Fruit fly (Drosophila melanogaster): ENCODE data around the gene Gr10a.

Gene Gr10a

dm6 chrX:11379139-11379538, 38.1 kb downstream of the Gr10a start (continued):
- no peak for TF ChIP-seq CG12155 (GFP tag; optimal IDR thresholded peaks at IDR 0.05)
- TF ChIP-seq twi (tag; optimal IDR thresholded peaks at IDR 0.05): no peak
- no peak for TF ChIP-seq ind (GFP tag; optimal IDR thresholded peaks at IDR 0.05)
- peak; percentile 31 for TF ChIP-seq fd3F (GFP tag; optimal IDR thresholded peaks at IDR 0.05)
- no peak for TF ChIP-seq Hmx (GFP tag; optimal IDR thresholded peaks at IDR 0.05)
- TF ChIP-seq Max (GFP tag; optimal IDR thresholded peaks at IDR 0.05): no peak
- no peak for TF ChIP-seq CG10543 (GFP tag; optimal IDR thresholded peaks at IDR 0.05)
- no peak for TF ChIP-seq CkIIα-i1 (GFP tag; IDR thresholded peaks at IDR 0.05)
- TF ChIP-seq cad (GFP tag; optimal IDR thresholded peaks at IDR 0.05): no peak
- no peak for TF ChIP-seq sc (optimal IDR thresholded peaks at IDR 0.05)
- TF ChIP-seq sc (GFP tag; optimal IDR thresholded peaks at IDR 0.05): no peak
- no peak for TF ChIP-seq mld (GFP tag; IDR thresholded peaks at IDR 0.05; ENCODE audit: partially characterized antibody)
- no peak for TF ChIP-seq en (GFP tag; optimal IDR thresholded peaks at IDR 0.05)
- TF ChIP-seq grn (GFP tag; optimal IDR thresholded peaks at IDR 0.05): no peak
- TF ChIP-seq kah (GFP tag; optimal IDR thresholded peaks at IDR 0.05): no peak
- no peak for TF ChIP-seq ERR (GFP tag; optimal IDR thresholded peaks at IDR 0.05)
- peak; percentile 43 for TF ChIP-seq CG10147 (GFP tag; optimal IDR thresholded peaks at IDR 0.05)
- no peak for TF ChIP-seq salm (tag; optimal IDR thresholded peaks at IDR 0.05)
- no peak for TF ChIP-seq CG8089 (GFP tag; optimal IDR thresholded peaks at IDR 0.05)
- TF ChIP-seq Poxn (GFP tag; IDR thresholded peaks at IDR 0.05): no peak
- TF ChIP-seq BtbVII (GFP tag; optimal IDR thresholded peaks at IDR 0.05): no peak
- TF ChIP-seq B-H2 (GFP tag; optimal IDR thresholded peaks at IDR 0.05): peak; percentile 62
- TF ChIP-seq Ets65A (GFP tag): peak; percentile 47
- no peak for TF ChIP-seq psq (GFP tag; optimal IDR thresholded peaks at IDR 0.05)
- TF ChIP-seq Hr39 (optimal IDR thresholded peaks at IDR 0.05): no peak
- TF ChIP-seq CG11398 (GFP tag; optimal IDR thresholded peaks at IDR 0.05): no peak
- peak; percentile 47 for TF ChIP-seq Meics (GFP tag; optimal IDR thresholded peaks at IDR 0.05)
- TF ChIP-seq yki (optimal IDR thresholded peaks at IDR 0.05): no peak
- TF ChIP-seq Gug (GFP tag; IDR thresholded peaks at IDR 0.05): no peak
- TF ChIP-seq Hr78 (GFP tag; optimal IDR thresholded peaks at IDR 0.05): no peak
- no peak for TF ChIP-seq CG1024 (GFP tag; IDR thresholded peaks at IDR 0.05)
- TF ChIP-seq CG2120 (GFP tag; optimal IDR thresholded peaks at IDR 0.05): peak; percentile 39
- peak; percentile 10 for TF ChIP-seq Sox100B (GFP tag; optimal IDR thresholded peaks at IDR 0.05)
- TF ChIP-seq gt (GFP tag; IDR thresholded peaks at IDR 0.05): no peak
- TF ChIP-seq CG2875 (GFP tag; optimal IDR thresholded peaks at IDR 0.05): peak; percentile 3
- no peak for TF ChIP-seq exex (tag; optimal IDR thresholded peaks at IDR 0.05)
- TF ChIP-seq tup (GFP tag; optimal IDR thresholded peaks at IDR 0.05): no peak
- TF ChIP-seq so (GFP tag; IDR thresholded peaks at IDR 0.05): peak; percentile 23; the same call in 1 of the 3 replicates
- peak; percentile 33 for TF ChIP-seq CG7556 (GFP tag; optimal IDR thresholded peaks at IDR 0.05)
- no peak for TF ChIP-seq CG3995 (GFP tag; optimal IDR thresholded peaks at IDR 0.05)
- TF ChIP-seq CG17359 (tag; optimal IDR thresholded peaks at IDR 0.05): peak; percentile 46
- no peak for TF ChIP-seq az2 (GFP tag; optimal IDR thresholded peaks at IDR 0.05)
- peak; percentile 46; the same call in 1 of the 2 replicates for TF ChIP-seq CG7372 (GFP tag; IDR thresholded peaks at IDR 0.05)
- no peak for TF ChIP-seq NK7.1 (GFP tag; optimal IDR thresholded peaks at IDR 0.05)
- no peak for TF ChIP-seq CG31388 (GFP tag; optimal IDR thresholded peaks at IDR 0.05)
- TF ChIP-seq zfh1 (GFP tag; IDR thresholded peaks at IDR 0.05): peak; percentile 45; the same call in 1 of the 3 replicates
- TF ChIP-seq btn (GFP tag; optimal IDR thresholded peaks at IDR 0.05): no peak
- no peak for TF ChIP-seq hth (optimal IDR thresholded peaks at IDR 0.05)
- TF ChIP-seq lbe (GFP tag; optimal IDR thresholded peaks at IDR 0.05): no peak
- peak; percentile 1 for TF ChIP-seq CG6765 (GFP tag; optimal IDR thresholded peaks at IDR 0.05)
- TF ChIP-seq CG15696 (tag; optimal IDR thresholded peaks at IDR 0.05): no peak
- TF ChIP-seq caup (GFP tag; optimal IDR thresholded peaks at IDR 0.05; ENCODE audit: severe bottlenecking): peak; percentile 11
- TF ChIP-seq Nf-YB (GFP tag; optimal IDR thresholded peaks at IDR 0.05): no peak
